Worm (Caenorhabditis elegans): ENCODE measurements around the gene chch-3.
"Not testable (repeated sequence)": the region's sequence is repeated elsewhere in the genome, so short reads cannot be mapped to it uniquely, and the experiment has no call there.

- TF ChIP-seq ama-1 (optimal IDR thresholded peaks at IDR 0.05); hmg-4 (GFP tag; optimal IDR thresholded peaks at IDR 0.05); ets-7 (tag; optimal IDR thresholded peaks at IDR 0.05); ceh-36 (tag; optimal IDR thresholded peaks at IDR 0.05); hnd-1 (tag; optimal IDR thresholded peaks at IDR 0.05); pes-1 (GFP tag; IDR thresholded peaks at IDR 0.05); sea-1 (GFP tag; conservative IDR thresholded peaks at IDR 0.05); B0310.2 (tag; optimal IDR thresholded peaks at IDR 0.05): not testable (repeated sequence)
Measured at ce11 chrII:9452172-9452571, 35.4 kb downstream of the chch-3 start, which contains the start of gene R09D1.12.

All from whole organism, early embryonic.